Fruit fly (Drosophila melanogaster): ENCODE results near the gene Cdk5alpha.

dm6 chr2L:10339212-10339721 lies 28.5 kb upstream of the Cdk5alpha start, which contains the start of gene SamDC:
- TF ChIP-seq Crg-1 (GFP tag; optimal IDR thresholded peaks at IDR 0.05) (no peak), bab1 (GFP tag; optimal IDR thresholded peaks at IDR 0.05) (peak; percentile 63), Mnt (GFP tag; optimal IDR thresholded peaks at IDR 0.05) (peak; percentile 44), CG5204 (GFP tag; optimal IDR thresholded peaks at IDR 0.05) (no peak), CG33017 (tag; optimal IDR thresholded peaks at IDR 0.05) (no peak), CG11617 (GFP tag; optimal IDR thresholded peaks at IDR 0.05) (peak; percentile 15), kay (GFP tag; ENCODE audit: borderline replicate concordance) (no peak), cnc (optimal IDR thresholded peaks at IDR 0.05) (no peak)
